Worm (Caenorhabditis elegans) whole organism, L1 larva: ENCODE data around the gene drap-1.

Source experiments
- C04F5.9 ChIP-seq: sonication (generic microtip); optimal IDR thresholded peaks from 2 replicates; lab custom pipeline; 2016; ENCODE audit warnings: missing genetic modification characterization, missing compliant biosample characterization
- C34B4.2 ChIP-seq: sonication (generic microtip); optimal IDR thresholded peaks from 2 replicates; lab custom pipeline; 2017; ENCODE audit warnings: mild to moderate bottlenecking, missing genetic modification characterization, missing compliant biosample characterization
- Y116A8C.19 ChIP-seq: sonication (generic microtip); optimal IDR thresholded peaks from 2 replicates; lab custom pipeline; 2016; ENCODE audit warnings: missing compliant biosample characterization, missing genetic modification characterization, borderline replicate concordance
- alr-1 ChIP-seq: fragments of 200-800 bp; sonication (Bioruptor generic); optimal IDR thresholded peaks from 2 replicates; lab custom pipeline; 2018; ENCODE audit warnings: borderline replicate concordance, mild to moderate bottlenecking, missing genetic modification characterization, missing compliant biosample characterization
- ama-1 ChIP-seq: fragments of 150-350 bp; optimal IDR thresholded peaks from 2 replicates; lab custom pipeline; 2014
- blmp-1 ChIP-seq: fragments of 150-350 bp; optimal IDR thresholded peaks from 2 replicates; lab custom pipeline; 2014; ENCODE audit warnings: missing biosample characterization, missing genetic modification characterization
- ceh-63 ChIP-seq: fragments of 200-800 bp; sonication (Bioruptor generic); optimal IDR thresholded peaks from 2 replicates; lab custom pipeline; 2018; ENCODE audit warnings: mild to moderate bottlenecking, missing genetic modification characterization, missing compliant biosample characterization
- ceh-82 ChIP-seq, 3 experiments: fragments of 150-350 bp in 1 of 3; sonication (generic microtip) in 2 of 3; optimal IDR thresholded peaks; 2 replicates each; lab custom pipeline; 2014 to 2017; ENCODE audit warnings: missing biosample characterization in 3 of 3, missing genetic modification characterization in 3 of 3
- ceh-88 ChIP-seq: fragments of 200-800 bp; sonication (Bioruptor generic); IDR thresholded peaks from 2 replicates; pipeline ENCODE4 v1.3.6; 2022; ENCODE audit warnings: missing genetic modification characterization, missing compliant biosample characterization
- ceh-90 ChIP-seq: sonication (generic microtip); optimal IDR thresholded peaks from 2 replicates; lab custom pipeline; 2016; ENCODE audit warnings: missing genetic modification characterization, missing compliant biosample characterization
- ces-1 ChIP-seq: fragments of 150-350 bp; optimal IDR thresholded peaks from 2 replicates; lab custom pipeline; 2014; ENCODE audit warnings: missing biosample characterization, missing genetic modification reagents, missing genetic modification characterization
- dpl-1 ChIP-seq, 3 experiments: fragments of 150-350 bp in 2 of 3; sonication (generic microtip) in 1 of 3; optimal IDR thresholded peaks; 2 replicates each; lab custom pipeline; 2014 to 2017; ENCODE audit warnings: missing biosample characterization in 3 of 3, missing genetic modification characterization in 3 of 3, missing genetic modification reagents in 3 of 3
- dsc-1 ChIP-seq: sonication (generic microtip); optimal IDR thresholded peaks from 2 replicates; lab custom pipeline; 2016; ENCODE audit warnings: mild to moderate bottlenecking, missing genetic modification characterization, missing compliant biosample characterization
- efl-1 ChIP-seq, 4 experiments: fragments of 150-350 bp; optimal IDR thresholded peaks in 3 of 4; peaks in 1 of 4; 1 replicate in 1 of 4; 2 replicates in 3 of 4; lab custom pipeline; 2014; ENCODE audit warnings: missing biosample characterization in 2 of 4, missing genetic modification characterization in 2 of 4, missing genetic modification reagents in 2 of 4
- ets-5 ChIP-seq: fragments of 200-800 bp; sonication (Bioruptor generic); IDR thresholded peaks from 2 replicates; pipeline ENCODE4 v1.3.6; 2022; ENCODE audit warnings: missing genetic modification characterization, missing compliant biosample characterization
- fkh-10 ChIP-seq: sonication (generic microtip); optimal IDR thresholded peaks from 2 replicates; lab custom pipeline; 2017; ENCODE audit warnings: missing biosample characterization, missing genetic modification reagents, missing genetic modification characterization
- fkh-8 ChIP-seq: sonication (generic microtip); optimal IDR thresholded peaks from 2 replicates; lab custom pipeline; 2016; ENCODE audit warnings: mild to moderate bottlenecking, missing genetic modification characterization, missing compliant biosample characterization
- grh-1 ChIP-seq: fragments of 200-800 bp; sonication (Bioruptor generic); IDR thresholded peaks from 2 replicates; pipeline ENCODE4 v1.3.6; 2022; ENCODE audit warnings: missing genetic modification reagents, missing genetic modification characterization, missing compliant biosample characterization
- hpl-2 ChIP-seq: fragments of 150-350 bp; optimal IDR thresholded peaks from 2 replicates; lab custom pipeline; 2014; ENCODE audit warnings: missing biosample characterization, missing genetic modification reagents, missing genetic modification characterization
- irx-1 ChIP-seq: sonication (generic microtip); optimal IDR thresholded peaks from 2 replicates; lab custom pipeline; 2016; ENCODE audit warnings: missing genetic modification characterization, missing compliant biosample characterization
- lin-14 ChIP-seq: fragments of 200-800 bp; sonication (Bioruptor generic); optimal IDR thresholded peaks from 2 replicates; lab custom pipeline; 2018; ENCODE audit warnings: mild to moderate bottlenecking, missing genetic modification characterization, moderate library complexity, missing compliant biosample characterization
- lin-15B ChIP-seq: fragments of 150-350 bp; sonication (generic microtip); optimal IDR thresholded peaks from 3 replicates; lab custom pipeline; 2014; ENCODE audit warnings: missing biosample characterization, missing genetic modification characterization
- lir-3 ChIP-seq: sonication (generic microtip); optimal IDR thresholded peaks from 2 replicates; lab custom pipeline; 2016; ENCODE audit warnings: mild to moderate bottlenecking, missing genetic modification characterization, moderate library complexity, missing compliant biosample characterization; ENCODE audit not compliant: poor library complexity
- lsy-2 ChIP-seq, 2 experiments: fragments of 150-350 bp; optimal IDR thresholded peaks; 2 replicates each; lab custom pipeline; 2014; ENCODE audit warnings: missing biosample characterization in 2 of 2, missing genetic modification characterization in 2 of 2
- mab-9 ChIP-seq: fragments of 200-800 bp; sonication (Bioruptor generic); IDR thresholded peaks from 2 replicates; pipeline ENCODE4 v1.3.6; 2022; ENCODE audit warnings: missing genetic modification reagents, missing genetic modification characterization, missing compliant biosample characterization
- mdl-1 ChIP-seq, 2 experiments: fragments of 150-350 bp; optimal IDR thresholded peaks; 2 replicates each; lab custom pipeline; 2014 to 2017; ENCODE audit warnings: missing biosample characterization in 2 of 2, missing genetic modification characterization in 2 of 2, inconsistent platforms in 1 of 2
- mef-2 ChIP-seq: fragments of 150-350 bp; optimal IDR thresholded peaks from 2 replicates; lab custom pipeline; 2014; ENCODE audit warnings: missing biosample characterization, missing genetic modification characterization
- mep-1 ChIP-seq: fragments of 150-350 bp; optimal IDR thresholded peaks from 2 replicates; lab custom pipeline; 2014; ENCODE audit warnings: missing biosample characterization, missing genetic modification characterization
- nhr-11 ChIP-seq: fragments of 150-350 bp; optimal IDR thresholded peaks from 2 replicates; lab custom pipeline; 2014; ENCODE audit warnings: missing biosample characterization, missing genetic modification characterization
- nhr-12 ChIP-seq: sonication (generic microtip); optimal IDR thresholded peaks from 2 replicates; lab custom pipeline; 2017; ENCODE audit warnings: missing biosample characterization, missing genetic modification characterization
- nhr-19 ChIP-seq: fragments of 200-800 bp; sonication (Bioruptor generic); conservative IDR thresholded peaks from 2 replicates; pipeline ENCODE4 v1.3.6; 2022; ENCODE audit warnings: missing genetic modification characterization, missing compliant biosample characterization
- nhr-237 ChIP-seq: fragments of 150-350 bp; optimal IDR thresholded peaks from 2 replicates; lab custom pipeline; 2014; ENCODE audit warnings: missing biosample characterization, missing genetic modification characterization
- nhr-76 ChIP-seq: sonication (generic microtip); optimal IDR thresholded peaks from 2 replicates; lab custom pipeline; 2017; ENCODE audit warnings: missing biosample characterization, missing genetic modification characterization
- nhr-84 ChIP-seq: sonication (generic microtip); optimal IDR thresholded peaks from 2 replicates; lab custom pipeline; 2017; ENCODE audit warnings: missing biosample characterization, missing genetic modification characterization
- nhr-90 ChIP-seq: sonication (generic microtip); optimal IDR thresholded peaks from 2 replicates; lab custom pipeline; 2016; ENCODE audit warnings: mild to moderate bottlenecking, missing genetic modification characterization, missing compliant biosample characterization; ENCODE audit not compliant: poor library complexity
- pqm-1 ChIP-seq: sonication (generic microtip); optimal IDR thresholded peaks from 3 replicates; lab custom pipeline; 2017; ENCODE audit warnings: missing biosample characterization, missing genetic modification characterization
- skn-1 ChIP-seq: fragments of 150-350 bp; optimal IDR thresholded peaks from 2 replicates; lab custom pipeline; 2014; ENCODE audit warnings: missing biosample characterization, missing genetic modification characterization
- snpc-4 ChIP-seq: fragments of 150-350 bp; optimal IDR thresholded peaks from 2 replicates; lab custom pipeline; 2014; ENCODE audit warnings: missing biosample characterization, missing genetic modification characterization
- snu-23 ChIP-seq: sonication (generic microtip); optimal IDR thresholded peaks from 2 replicates; lab custom pipeline; 2016; ENCODE audit warnings: missing genetic modification characterization, missing compliant biosample characterization
- sox-4 ChIP-seq: sonication (generic microtip); optimal IDR thresholded peaks from 2 replicates; lab custom pipeline; 2016; ENCODE audit warnings: missing genetic modification characterization, missing compliant biosample characterization
- sptf-1 ChIP-seq: fragments of 150-350 bp; optimal IDR thresholded peaks from 2 replicates; lab custom pipeline; 2014; ENCODE audit warnings: missing biosample characterization, missing genetic modification characterization
- sup-37 ChIP-seq: fragments of 200-800 bp; sonication (Bioruptor generic); optimal IDR thresholded peaks from 2 replicates; lab custom pipeline; 2018; ENCODE audit warnings: mild to moderate bottlenecking, missing genetic modification characterization, missing compliant biosample characterization
- tbx-2 ChIP-seq: sonication (generic microtip); optimal IDR thresholded peaks from 2 replicates; lab custom pipeline; 2016; ENCODE audit warnings: missing genetic modification characterization, missing compliant biosample characterization
- tlp-1 ChIP-seq: fragments of 150-350 bp; optimal IDR thresholded peaks from 2 replicates; lab custom pipeline; 2014; ENCODE audit warnings: missing biosample characterization, missing genetic modification characterization
- unc-130 ChIP-seq: fragments of 150-350 bp; optimal IDR thresholded peaks from 2 replicates; lab custom pipeline; 2017; ENCODE audit warnings: missing biosample characterization, missing genetic modification characterization, inconsistent platforms
- unc-62 ChIP-seq: fragments of 150-350 bp; optimal IDR thresholded peaks from 2 replicates; lab custom pipeline; 2014; ENCODE audit warnings: missing biosample characterization, missing genetic modification reagents, missing genetic modification characterization
- unc-86 ChIP-seq: sonication (generic microtip); optimal IDR thresholded peaks from 2 replicates; lab custom pipeline; 2016; ENCODE audit warnings: missing genetic modification characterization, missing compliant biosample characterization
- unc-98 ChIP-seq: fragments of 200-800 bp; sonication (Bioruptor generic); IDR thresholded peaks from 2 replicates; pipeline ENCODE4 v1.3.6; 2022; ENCODE audit warnings: missing genetic modification characterization, missing compliant biosample characterization
- vab-15 ChIP-seq: sonication (generic microtip); optimal IDR thresholded peaks from 2 replicates; lab custom pipeline; 2017; ENCODE audit warnings: missing genotype, mild to moderate bottlenecking, missing genetic modification characterization, missing compliant biosample characterization
- xbp-1 ChIP-seq: sonication (generic microtip); optimal IDR thresholded peaks from 2 replicates; lab custom pipeline; 2016; ENCODE audit warnings: missing genetic modification characterization, missing compliant biosample characterization
- zag-1 ChIP-seq: fragments of 150-350 bp; optimal IDR thresholded peaks from 2 replicates; lab custom pipeline; 2014; ENCODE audit warnings: missing biosample characterization, missing genetic modification characterization
- zip-4 ChIP-seq: fragments of 200-800 bp; sonication (Bioruptor generic); optimal IDR thresholded peaks from 2 replicates; lab custom pipeline; 2018; ENCODE audit warnings: mild to moderate bottlenecking, missing genetic modification characterization, moderate library complexity, missing compliant biosample characterization
- ztf-4 ChIP-seq: fragments of 150-350 bp; optimal IDR thresholded peaks from 2 replicates; lab custom pipeline; 2014; ENCODE audit warnings: missing biosample characterization, missing genetic modification characterization

drap-1 gene

ce11 chrV:9729462-9730162 is at the start of gene drap-1, which contains the start of gene aagr-3:
TSS of gene drap-1 (plus strand) at chrV:9730106.
TSS of gene aagr-3 (minus strand) at chrV:9729512.
- TF ChIP-seq ceh-88 (GFP tag; lab: Robert Waterston, UW): no peak
- peak; percentile 67 for TF ChIP-seq blmp-1
- no peak for TF ChIP-seq irx-1 (tag; lab: Kevin White, UChicago)
- no peak for TF ChIP-seq ceh-63 (GFP tag; lab: Kevin White, UChicago)
- TF ChIP-seq mep-1 (tag; lab: Kevin White, UChicago): peak; percentile 54
- no peak for TF ChIP-seq nhr-76
- TF ChIP-seq unc-86 (tag; lab: Kevin White, UChicago): no peak
- no peak for TF ChIP-seq sox-4
- TF ChIP-seq ces-1: no peak
- TF ChIP-seq mdl-1 (tag; optimal IDR thresholded peaks at IDR 0.05; lab: Kevin White, UChicago): peak in 1 of 2 experiments; percentile 42
- TF ChIP-seq sptf-1: no peak
- TF ChIP-seq Y116A8C.19 (tag; lab: Kevin White, UChicago): no peak
- TF ChIP-seq tlp-1: no peak
- no peak for TF ChIP-seq ceh-90 (tag; lab: Kevin White, UChicago)
- peak; percentile 56 for TF ChIP-seq lin-15B
- no peak for TF ChIP-seq nhr-84 (tag; lab: Kevin White, UChicago)
- TF ChIP-seq unc-98 (GFP tag; lab: Robert Waterston, UW): no peak
- peak; percentile 50 for TF ChIP-seq nhr-90 (tag; lab: Kevin White, UChicago)
- TF ChIP-seq fkh-10 (GFP tag; lab: Kevin White, UChicago): no peak
- no peak for TF ChIP-seq nhr-12
- TF ChIP-seq tbx-2 (tag; lab: Kevin White, UChicago): no peak
- no peak for TF ChIP-seq C04F5.9
- peak in 1 of 3 experiments; percentile 31 for TF ChIP-seq ceh-82 (tag; optimal IDR thresholded peaks at IDR 0.05; lab: Kevin White, UChicago)
- no peak for TF ChIP-seq sup-37
- no peak for TF ChIP-seq grh-1 (GFP tag; lab: Robert Waterston, UW)
- no peak for TF ChIP-seq fkh-8 (tag; lab: Kevin White, UChicago)
- TF ChIP-seq nhr-11 (tag; lab: Kevin White, UChicago): no peak
- TF ChIP-seq lin-14 (GFP tag; lab: Kevin White, UChicago): peak; percentile 58
- peak; percentile 12 for TF ChIP-seq ztf-4
- TF ChIP-seq pqm-1 (tag; lab: Kevin White, UChicago): no peak
- TF ChIP-seq vab-15: no peak
- no peak for TF ChIP-seq zag-1
- no peak for TF ChIP-seq mef-2
- TF ChIP-seq snpc-4 (tag; lab: Kevin White, UChicago): no peak
- no peak for TF ChIP-seq zip-4 (GFP tag; lab: Kevin White, UChicago)
- no peak for TF ChIP-seq nhr-237 (tag; lab: Kevin White, UChicago)
- no peak for TF ChIP-seq ets-5 (GFP tag; lab: Robert Waterston, UW)
- TF ChIP-seq hpl-2: no peak
- TF ChIP-seq mab-9 (GFP tag; lab: Robert Waterston, UW): no peak
- TF ChIP-seq lir-3: no peak
- TF ChIP-seq dsc-1 (tag; lab: Kevin White, UChicago): no peak
- peak; percentile 40 for TF ChIP-seq nhr-19 (GFP tag; lab: Robert Waterston, UW)
- no peak for TF ChIP-seq C34B4.2 (tag; lab: Kevin White, UChicago)
- TF ChIP-seq dpl-1 (GFP tag; optimal IDR thresholded peaks at IDR 0.05; lab: Kevin White, UChicago): peak; percentile 52 to 84 (median 75)
- no peak for TF ChIP-seq unc-130
- TF ChIP-seq skn-1: peak; percentile 12
- no peak for TF ChIP-seq unc-62
- peak; percentile 21 to 71 for TF ChIP-seq efl-1 (optimal IDR thresholded peaks at IDR 0.05; lab: Kevin White, UChicago)
- TF ChIP-seq efl-1 (GFP tag; optimal IDR thresholded peaks at IDR 0.05 in 1 of 2; lab: Kevin White, UChicago): peak; percentile 80 to 97
- TF ChIP-seq alr-1: no peak
- peak; percentile 37 for TF ChIP-seq ama-1 (lab: Kevin White, UChicago)
- TF ChIP-seq snu-23 (GFP tag; lab: Kevin White, UChicago): peak; percentile 51
- TF ChIP-seq lsy-2 (tag; optimal IDR thresholded peaks at IDR 0.05; lab: Kevin White, UChicago): peak; percentile 51 to 88
- TF ChIP-seq xbp-1 (tag; lab: Kevin White, UChicago): peak; percentile 99
